Worm (Caenorhabditis elegans): ENCODE measurements around the gene F36F12.2.

Gene F36F12.2

DNA sequence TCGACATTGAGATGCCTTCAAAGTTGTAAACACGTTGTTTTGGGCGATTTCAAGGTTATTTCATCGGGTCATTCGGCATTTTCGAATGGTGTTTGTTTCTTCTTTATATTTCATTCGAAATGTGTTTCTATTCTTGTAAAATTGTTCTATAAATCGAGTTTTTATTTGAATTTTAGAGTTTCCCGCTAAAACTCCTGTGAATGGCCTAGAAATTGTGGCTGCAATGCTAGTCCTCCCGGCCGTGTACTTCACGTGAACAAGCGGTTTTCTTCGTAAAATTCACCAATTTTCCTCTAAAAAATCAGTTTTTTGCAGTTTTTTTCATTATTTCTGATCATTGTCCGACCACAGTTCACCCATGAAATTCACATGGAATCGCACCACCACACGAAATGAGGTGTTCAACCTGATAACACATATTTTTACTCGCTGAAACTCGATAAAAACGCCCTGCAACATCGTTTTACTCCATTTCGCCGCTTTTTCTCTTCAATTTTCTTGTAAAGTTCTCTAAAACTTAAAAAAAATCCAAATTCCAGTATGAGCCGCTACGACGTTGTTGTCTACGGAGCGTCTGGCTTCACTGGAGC is 32.0 kb upstream of the F36F12.2 start, which contains the start of gene ldp-1 (continued):
- no peak for TF ChIP-seq ceh-100 (GFP tag; IDR thresholded peaks at IDR 0.05)
- peak; percentile 61 for TF ChIP-seq lin-40 (tag; optimal IDR thresholded peaks at IDR 0.05)
- no peak for TF ChIP-seq nhr-80 (tag; optimal IDR thresholded peaks at IDR 0.05)
- no peak for TF ChIP-seq hmg-1.2 (GFP tag; IDR thresholded peaks at IDR 0.05)
- TF ChIP-seq ceh-27 (GFP tag; optimal IDR thresholded peaks at IDR 0.05) = peak; percentile 47
- TF ChIP-seq B0261.1 (tag; optimal IDR thresholded peaks at IDR 0.05) = no peak
- TF ChIP-seq snpc-1.1 (tag; optimal IDR thresholded peaks at IDR 0.05; ENCODE audit: insufficient read depth) = peak; percentile 42
- TF ChIP-seq repo-1 (tag; optimal IDR thresholded peaks at IDR 0.05) = no peak
- no peak for TF ChIP-seq zfh-2 (GFP tag; conservative IDR thresholded peaks at IDR 0.05)
- TF ChIP-seq nfya-1 (tag; optimal IDR thresholded peaks at IDR 0.05; ENCODE audit: borderline replicate concordance, insufficient read depth) = no peak
- TF ChIP-seq lsl-1 (GFP tag; optimal IDR thresholded peaks at IDR 0.05) = peak; percentile 7
- TF ChIP-seq madf-8 (GFP tag; conservative IDR thresholded peaks at IDR 0.05) = peak; percentile 16; the same call in 1 of the 2 replicates
- TF ChIP-seq aptf-3 (GFP tag; IDR thresholded peaks at IDR 0.05) = no peak
- TF ChIP-seq unc-130 (GFP tag; optimal IDR thresholded peaks at IDR 0.05) = peak; percentile 76
- 0 out of 2 replicates have a peak, but pooled peaks have one; percentile 58 for TF ChIP-seq aptf-2 (GFP tag; conservative IDR thresholded peaks at IDR 0.05)
- TF ChIP-seq ZK185.1 (tag; optimal IDR thresholded peaks at IDR 0.05; ENCODE audit: poor library complexity, severe bottlenecking) = peak; percentile 85
- TF ChIP-seq bed-2 (GFP tag; IDR thresholded peaks at IDR 0.05) = no peak

DNA sequence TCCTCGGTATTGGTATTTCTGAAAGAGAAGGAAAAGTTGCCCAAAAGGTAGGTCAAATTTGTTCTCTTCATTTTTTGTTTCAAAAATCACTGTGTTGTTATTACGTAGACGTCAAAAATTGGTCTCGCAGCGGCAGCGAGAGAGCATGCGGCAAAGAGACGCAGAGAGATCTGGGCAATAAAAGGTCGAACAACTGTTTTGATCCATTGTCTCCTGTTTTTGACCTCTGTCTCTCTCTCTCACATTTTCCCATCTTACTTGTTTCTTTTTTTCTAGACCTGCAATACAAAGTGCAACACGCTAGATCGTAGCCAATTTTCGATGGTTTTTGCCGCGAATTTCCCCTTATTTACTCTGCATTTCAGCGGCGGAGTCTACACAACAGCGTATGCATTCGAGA is 31.4 kb upstream of the F36F12.2 start:
- TF ChIP-seq madf-8 (GFP tag; conservative IDR thresholded peaks at IDR 0.05) (peak; percentile 34), ceh-40 (GFP tag; IDR thresholded peaks at IDR 0.05) (no peak), K11D2.4 (GFP tag; IDR thresholded peaks at IDR 0.05) (no peak), efl-1 (GFP tag; optimal IDR thresholded peaks at IDR 0.05) (peak; percentile 25), ccch-3 (GFP tag; optimal IDR thresholded peaks at IDR 0.05) (no peak), nhr-90 (tag; optimal IDR thresholded peaks at IDR 0.05) (no peak)

DNA sequence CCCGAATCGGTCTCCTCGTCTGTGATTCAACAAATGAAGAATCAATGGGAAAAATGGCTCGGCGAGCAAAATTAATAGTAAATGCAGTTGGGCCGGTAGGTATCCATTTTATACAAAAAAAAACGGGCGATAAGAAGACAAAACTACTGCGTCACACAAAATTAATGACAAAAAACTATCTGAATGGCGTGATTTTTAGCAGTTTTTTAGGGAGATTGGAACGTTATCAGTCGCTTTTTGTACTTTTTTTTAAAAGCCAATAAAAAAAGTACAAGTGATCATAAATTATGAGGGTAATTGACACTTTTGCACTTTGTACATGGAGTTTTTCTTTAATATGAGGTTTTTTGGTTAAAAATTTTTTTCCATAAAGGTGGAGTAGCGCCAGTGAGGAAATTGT is 28.1 kb upstream of the F36F12.2 start:
- TF ChIP-seq attf-6 (GFP tag; IDR thresholded peaks at IDR 0.05) (no peak), nhr-80 (tag; optimal IDR thresholded peaks at IDR 0.05) (peak; percentile 62)

DNA sequence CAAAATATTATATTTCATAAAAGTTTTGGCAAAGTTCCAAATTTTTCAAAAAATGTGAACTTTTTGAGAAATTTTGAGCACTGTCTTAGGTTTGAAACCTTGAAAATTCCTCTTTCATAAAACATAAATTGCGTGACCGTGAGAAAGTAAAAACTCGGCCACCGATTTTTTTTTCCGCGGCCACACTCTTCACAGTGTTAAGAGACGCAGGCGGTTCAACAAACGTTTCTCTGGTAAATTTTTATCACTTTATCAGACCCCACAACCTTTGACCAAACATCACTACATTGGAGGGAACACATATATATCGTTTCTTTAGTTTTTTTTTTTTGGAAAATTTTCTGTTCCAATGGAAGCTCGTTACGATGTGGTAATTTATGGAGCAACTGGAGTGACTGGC is 27.4 kb upstream of the F36F12.2 start, which contains the start of gene F22F7.2:
Gene F22F7.2 (plus strand): TSS at position 266 of the 400 bp plus-strand sequence.
- TF ChIP-seq F57A8.1 (GFP tag; optimal IDR thresholded peaks at IDR 0.05) = no peak
- peak; percentile 23; the same call in 1 of the 2 replicates for TF ChIP-seq hmg-1.2 (GFP tag; IDR thresholded peaks at IDR 0.05)
- TF ChIP-seq attf-3 (GFP tag; conservative IDR thresholded peaks at IDR 0.05) = no peak
- no peak for TF ChIP-seq let-607 (tag; optimal IDR thresholded peaks at IDR 0.05)
- no peak for TF ChIP-seq die-1 (tag; optimal IDR thresholded peaks at IDR 0.05)
- peak; percentile 2 for TF ChIP-seq nhr-80 (tag; optimal IDR thresholded peaks at IDR 0.05)
- TF ChIP-seq attf-5 (GFP tag; optimal IDR thresholded peaks at IDR 0.05) = peak; percentile 3

- TF ChIP-seq attf-6 (GFP tag; IDR thresholded peaks at IDR 0.05) (no peak), let-607 (tag; optimal IDR thresholded peaks at IDR 0.05) (no peak), dpl-1 (GFP tag; optimal IDR thresholded peaks at IDR 0.05) (no peak), madf-3 (GFP tag; IDR thresholded peaks at IDR 0.05) (no peak)
Observed at ce11 chrV:2121910-2122362, 26.8 kb upstream of the F36F12.2 start, which contains the start of gene F22F7.8. F22F7.8 (minus strand) TSS chrV:2121960.
